Worm (Caenorhabditis elegans): ENCODE data around the gene col-167.

col-167 gene

ce11 chrX:6277252-6277651, 46.0 kb upstream of the col-167 start:
- no peak for TF ChIP-seq unc-62 (GFP tag; optimal IDR thresholded peaks at IDR 0.05)
- peak; percentile 93 for TF ChIP-seq nhr-25 (tag; optimal IDR thresholded peaks at IDR 0.05)
- TF ChIP-seq nhr-23 (tag; optimal IDR thresholded peaks at IDR 0.05): peak; percentile 18
- TF ChIP-seq elt-1 (tag; optimal IDR thresholded peaks at IDR 0.05): peak; percentile 53

- TF ChIP-seq nfya-1 (tag; optimal IDR thresholded peaks at IDR 0.05; ENCODE audit: insufficient read depth): peak; percentile 13
- TF ChIP-seq ama-1 (optimal IDR thresholded peaks at IDR 0.05): peak; percentile 15
- TF ChIP-seq nhr-25 (tag; optimal IDR thresholded peaks at IDR 0.05): peak; percentile 68
- TF ChIP-seq zag-1 (tag; optimal IDR thresholded peaks at IDR 0.05): no peak
- no peak for TF ChIP-seq eor-1 (tag; optimal IDR thresholded peaks at IDR 0.05)
- no peak for TF ChIP-seq nhr-12 (tag; optimal IDR thresholded peaks at IDR 0.05)
Measured at ce11 chrX:6278296-6278695, 45.0 kb upstream of the col-167 start.

ce11 chrX:6279625-6280024, 43.7 kb upstream of the col-167 start, which contains the start of gene col-166:
Gene col-166, plus strand, starts transcription at chrX:6280016.
- no peak for TF ChIP-seq pqm-1 (tag; optimal IDR thresholded peaks at IDR 0.05)
- peak; percentile 53 for TF ChIP-seq ama-1 (optimal IDR thresholded peaks at IDR 0.05)
- peak; percentile 43 for TF ChIP-seq nhr-43 (tag; optimal IDR thresholded peaks at IDR 0.05; ENCODE audit: poor library complexity, severe bottlenecking)
- peak; percentile 92 for TF ChIP-seq nhr-25 (tag; optimal IDR thresholded peaks at IDR 0.05)

ce11 chrX:6280998-6281397, 42.3 kb upstream of the col-167 start:
- TF ChIP-seq ceh-82 (tag; optimal IDR thresholded peaks at IDR 0.05): peak; percentile 18
- TF ChIP-seq nhr-76 (tag; optimal IDR thresholded peaks at IDR 0.05): no peak
- no peak for TF ChIP-seq elt-1 (tag; optimal IDR thresholded peaks at IDR 0.05)
- TF ChIP-seq aly-2 (tag; optimal IDR thresholded peaks at IDR 0.05): no peak
- no peak for TF ChIP-seq fkh-2 (tag; optimal IDR thresholded peaks at IDR 0.05)
- peak; percentile 6 for TF ChIP-seq R02D3.7 (tag; optimal IDR thresholded peaks at IDR 0.05)
- peak; percentile 66 for TF ChIP-seq nhr-43 (tag; optimal IDR thresholded peaks at IDR 0.05; ENCODE audit: poor library complexity, severe bottlenecking)
- no peak for TF ChIP-seq skn-1 (tag; optimal IDR thresholded peaks at IDR 0.05)
- TF ChIP-seq lsy-12 (tag; optimal IDR thresholded peaks at IDR 0.05): no peak
- no peak for TF ChIP-seq fos-1 (tag; optimal IDR thresholded peaks at IDR 0.05)
- no peak for TF ChIP-seq nhr-237 (tag; optimal IDR thresholded peaks at IDR 0.05)
- TF ChIP-seq snpc-4 (tag; optimal IDR thresholded peaks at IDR 0.05): no peak
- TF ChIP-seq ztf-4 (tag; optimal IDR thresholded peaks at IDR 0.05): peak; percentile 69
- TF ChIP-seq nhr-23 (tag; optimal IDR thresholded peaks at IDR 0.05): no peak
- no peak for TF ChIP-seq ceh-9 (tag; optimal IDR thresholded peaks at IDR 0.05)
- TF ChIP-seq elt-2 (tag; optimal IDR thresholded peaks at IDR 0.05): no peak
- peak; percentile 19 for TF ChIP-seq nfya-1 (tag; optimal IDR thresholded peaks at IDR 0.05; ENCODE audit: insufficient read depth)
- no peak for TF ChIP-seq pqm-1 (tag; optimal IDR thresholded peaks at IDR 0.05)
- TF ChIP-seq daf-12 (tag; optimal IDR thresholded peaks at IDR 0.05): no peak
- no peak for TF ChIP-seq egl-5 (tag; optimal IDR thresholded peaks at IDR 0.05)
- TF ChIP-seq ama-1 (optimal IDR thresholded peaks at IDR 0.05): peak; percentile 91
- TF ChIP-seq nhr-28 (tag; optimal IDR thresholded peaks at IDR 0.05): no peak
- TF ChIP-seq ZK546.5 (tag; optimal IDR thresholded peaks at IDR 0.05): no peak
- no peak for TF ChIP-seq unc-62 (GFP tag; optimal IDR thresholded peaks at IDR 0.05)
- no peak for TF ChIP-seq mdl-1 (tag; optimal IDR thresholded peaks at IDR 0.05)
- no peak for TF ChIP-seq nhr-67 (tag; optimal IDR thresholded peaks at IDR 0.05)
- no peak for TF ChIP-seq ztf-11 (tag; optimal IDR thresholded peaks at IDR 0.05)
- TF ChIP-seq elt-3 (tag; optimal IDR thresholded peaks at IDR 0.05): peak in 2 of 3 experiments; percentile 7 to 15
- TF ChIP-seq pha-4 (tag; optimal IDR thresholded peaks at IDR 0.05): no peak
- TF ChIP-seq nhr-25 (tag; optimal IDR thresholded peaks at IDR 0.05): peak; percentile 91
- no peak for TF ChIP-seq ceh-28 (tag; optimal IDR thresholded peaks at IDR 0.05)
- no peak for TF ChIP-seq egl-27 (tag; optimal IDR thresholded peaks at IDR 0.05)
- no peak for TF ChIP-seq zag-1 (tag; optimal IDR thresholded peaks at IDR 0.05)
- TF ChIP-seq unc-39 (tag; optimal IDR thresholded peaks at IDR 0.05): no peak
- TF ChIP-seq hmg-11 (tag; optimal IDR thresholded peaks at IDR 0.05): no peak
- TF ChIP-seq nhr-12 (tag; optimal IDR thresholded peaks at IDR 0.05): no peak
- no peak for TF ChIP-seq nhr-77 (tag; optimal IDR thresholded peaks at IDR 0.05)
- no peak for TF ChIP-seq lin-15B (tag; optimal IDR thresholded peaks at IDR 0.05)
- TF ChIP-seq mml-1 (tag; optimal IDR thresholded peaks at IDR 0.05): no peak
- TF ChIP-seq tbx-2 (tag; optimal IDR thresholded peaks at IDR 0.05): no peak
- no peak for TF ChIP-seq lin-39 (tag; optimal IDR thresholded peaks at IDR 0.05)
- no peak for TF ChIP-seq fkh-10 (GFP tag; optimal IDR thresholded peaks at IDR 0.05)
- no peak for TF ChIP-seq sea-2 (GFP tag; optimal IDR thresholded peaks at IDR 0.05)
- no peak for TF ChIP-seq jun-1 (tag; optimal IDR thresholded peaks at IDR 0.05)
- peak; percentile 19 for TF ChIP-seq ceh-16 (tag; optimal IDR thresholded peaks at IDR 0.05)
- TF ChIP-seq eor-1 (tag; optimal IDR thresholded peaks at IDR 0.05): no peak
